Fruit fly (Drosophila melanogaster) whole organism, wandering third instar larva: ENCODE measurements around the gene CG42579.

ENCODE experiments used
- CG9705 ChIP-seq: fragments of 200-800 bp; sonication (Bioruptor generic); optimal IDR thresholded peaks from 2 replicates; lab custom pipeline; 2018; ENCODE audit warnings: missing biosample characterization, mild to moderate bottlenecking, missing genetic modification characterization
- CrebA ChIP-seq: fragments of 200-800 bp; sonication (Bioruptor generic); optimal IDR thresholded peaks from 2 replicates; lab custom pipeline; 2016; ENCODE audit warnings: missing biosample characterization, mild to moderate bottlenecking, missing genetic modification characterization, borderline replicate concordance
- Dfd ChIP-seq: fragments of >200 bp; optimal IDR thresholded peaks from 2 replicates; lab custom pipeline; 2017; ENCODE audit warnings: missing biosample characterization, missing genetic modification characterization
- Dif ChIP-seq: fragments of 200-275, 200-300 bp; sonication (Bioruptor generic); optimal IDR thresholded peaks from 2 replicates; lab custom pipeline; 2018; ENCODE audit warnings: missing biosample characterization, missing genetic modification characterization; ENCODE audit not compliant: partially characterized antibody
- HLH106 ChIP-seq: fragments of 200-800 bp; optimal IDR thresholded peaks from 3 replicates; lab custom pipeline; 2019; ENCODE audit warnings: missing biosample characterization, mild to moderate bottlenecking, missing genetic modification characterization, moderate library complexity
- Hnf4 ChIP-seq: fragments of 200-800 bp; sonication (Bioruptor generic); optimal IDR thresholded peaks from 2 replicates; lab custom pipeline; 2016; ENCODE audit warnings: missing biosample characterization, mild to moderate bottlenecking, missing genetic modification characterization
- Jra ChIP-seq: sonication (Bioruptor generic); optimal IDR thresholded peaks from 2 replicates; lab custom pipeline; 2016; ENCODE audit warnings: missing biosample characterization, missing genetic modification characterization
- Mio ChIP-seq: sonication (Bioruptor generic); optimal IDR thresholded peaks from 2 replicates; lab custom pipeline; 2016; ENCODE audit warnings: missing biosample characterization, missing genetic modification characterization
- Myc ChIP-seq: fragments of >200 bp; optimal IDR thresholded peaks from 2 replicates; lab custom pipeline; 2017
- N ChIP-seq: fragments of >200 bp; optimal IDR thresholded peaks from 2 replicates; lab custom pipeline; 2018; ENCODE audit warnings: missing biosample characterization, missing external identifiers, missing genetic modification characterization
- OdsH ChIP-seq: fragments of 200-800 bp; sonication (Bioruptor generic); optimal IDR thresholded peaks from 2 replicates; lab custom pipeline; 2016; ENCODE audit warnings: missing biosample characterization, mild to moderate bottlenecking, missing genetic modification characterization
- Rel ChIP-seq, 2 experiments: fragments of 200-800 bp; sonication (Bioruptor generic) in 1 of 2; optimal IDR thresholded peaks; 2 replicates in 1 of 2; 3 replicates in 1 of 2; lab custom pipeline; 2016 to 2019; ENCODE audit warnings: mild to moderate bottlenecking in 2 of 2, missing biosample characterization in 2 of 2, missing genetic modification characterization in 2 of 2, moderate library complexity in 1 of 2
- Sp1 ChIP-seq: fragments of 200-800 bp; sonication (Bioruptor generic); optimal IDR thresholded peaks from 3 replicates; lab custom pipeline; 2019; ENCODE audit warnings: missing biosample characterization, mild to moderate bottlenecking, missing genetic modification characterization, moderate library complexity
- Vsx2 ChIP-seq: fragments of 200-300, 225-300 bp; sonication (Bioruptor generic); optimal IDR thresholded peaks from 2 replicates; lab custom pipeline; 2018; ENCODE audit warnings: missing biosample characterization, missing genetic modification characterization; ENCODE audit not compliant: partially characterized antibody
- br ChIP-seq: fragments of 200-800 bp; sonication (Bioruptor generic); optimal IDR thresholded peaks from 2 replicates; lab custom pipeline; 2016; ENCODE audit warnings: missing biosample characterization, missing genetic modification characterization
- brk ChIP-seq: fragments of 200-800 bp; sonication (Bioruptor generic); optimal IDR thresholded peaks from 2 replicates; lab custom pipeline; 2016; ENCODE audit warnings: missing biosample characterization, mild to moderate bottlenecking, missing genetic modification characterization
- dl ChIP-seq, 2 experiments: fragments of 175-275, 200-275 bp in 1 of 2; fragments of 200-275 bp in 1 of 2; sonication (Bioruptor generic); optimal IDR thresholded peaks; lab custom pipeline; 2018; ENCODE audit warnings: mild to moderate bottlenecking in 2 of 2, missing biosample characterization in 2 of 2, missing genetic modification characterization in 2 of 2, moderate library complexity in 2 of 2; ENCODE audit not compliant: partially characterized antibody in 2 of 2, insufficient read depth in 1 of 2
- dmrt93B ChIP-seq: fragments of 200-800 bp; sonication (Bioruptor generic); optimal IDR thresholded peaks from 2 replicates; lab custom pipeline; 2018; ENCODE audit warnings: missing biosample characterization, mild to moderate bottlenecking, missing genetic modification characterization
- dsf ChIP-seq: sonication (Bioruptor generic); optimal IDR thresholded peaks from 2 replicates; lab custom pipeline; 2016; ENCODE audit warnings: missing biosample characterization, missing genetic modification characterization, borderline replicate concordance
- ey ChIP-seq: fragments of 200-800 bp; sonication (Bioruptor generic); optimal IDR thresholded peaks from 2 replicates; lab custom pipeline; 2016; ENCODE audit warnings: missing biosample characterization, missing genetic modification characterization
- foxo ChIP-seq, 2 experiments: fragments of 200-800 bp; sonication (Bioruptor generic); optimal IDR thresholded peaks; 2 replicates in 1 of 2; 3 replicates in 1 of 2; lab custom pipeline; 2016 to 2017; ENCODE audit warnings: missing biosample characterization in 2 of 2, missing genetic modification characterization in 2 of 2
- fru ChIP-seq: fragments of 200-800 bp; sonication (Bioruptor generic); optimal IDR thresholded peaks from 3 replicates; lab custom pipeline; 2016; ENCODE audit warnings: missing biosample characterization, mild to moderate bottlenecking, missing genetic modification characterization
- h ChIP-seq: fragments of 200-800 bp; sonication (Bioruptor generic); optimal IDR thresholded peaks from 3 replicates; lab custom pipeline; 2016; ENCODE audit warnings: missing biosample characterization, mild to moderate bottlenecking, missing genetic modification characterization
- lola ChIP-seq: fragments of >200 bp; optimal IDR thresholded peaks from 2 replicates; lab custom pipeline; 2017; ENCODE audit warnings: missing biosample characterization, missing genetic modification characterization
- pan ChIP-seq: fragments of >200 bp; optimal IDR thresholded peaks from 2 replicates; lab custom pipeline; 2017
- psq ChIP-seq: fragments of 200-800 bp; sonication (Bioruptor generic); optimal IDR thresholded peaks from 3 replicates; lab custom pipeline; 2017; ENCODE audit warnings: missing biosample characterization, mild to moderate bottlenecking, missing genetic modification characterization, moderate library complexity
- rgr ChIP-seq: fragments of 200-800 bp; sonication (Bioruptor generic); optimal IDR thresholded peaks from 3 replicates; lab custom pipeline; 2016; ENCODE audit warnings: missing biosample characterization, mild to moderate bottlenecking, missing genetic modification characterization
- sage ChIP-seq: fragments of 200-800 bp; sonication (Bioruptor generic); optimal IDR thresholded peaks from 2 replicates; lab custom pipeline; 2016; ENCODE audit warnings: missing biosample characterization, mild to moderate bottlenecking, missing genetic modification characterization
- sv ChIP-seq: fragments of 200-800 bp; sonication (Bioruptor generic); optimal IDR thresholded peaks from 3 replicates; lab custom pipeline; 2016; ENCODE audit warnings: missing biosample characterization, missing genetic modification characterization
- tai ChIP-seq: sonication (Bioruptor generic); optimal IDR thresholded peaks from 2 replicates; lab custom pipeline; 2016; ENCODE audit warnings: missing biosample characterization, missing genetic modification characterization
- usp ChIP-seq: fragments of >200 bp; optimal IDR thresholded peaks from 2 replicates; lab custom pipeline; 2017; ENCODE audit warnings: missing biosample characterization, missing genetic modification characterization
- woc ChIP-seq: sonication (Bioruptor generic); optimal IDR thresholded peaks from 2 replicates; lab custom pipeline; 2016; ENCODE audit warnings: missing biosample characterization, mild to moderate bottlenecking, missing genetic modification characterization

The CG42579 gene

DNA sequence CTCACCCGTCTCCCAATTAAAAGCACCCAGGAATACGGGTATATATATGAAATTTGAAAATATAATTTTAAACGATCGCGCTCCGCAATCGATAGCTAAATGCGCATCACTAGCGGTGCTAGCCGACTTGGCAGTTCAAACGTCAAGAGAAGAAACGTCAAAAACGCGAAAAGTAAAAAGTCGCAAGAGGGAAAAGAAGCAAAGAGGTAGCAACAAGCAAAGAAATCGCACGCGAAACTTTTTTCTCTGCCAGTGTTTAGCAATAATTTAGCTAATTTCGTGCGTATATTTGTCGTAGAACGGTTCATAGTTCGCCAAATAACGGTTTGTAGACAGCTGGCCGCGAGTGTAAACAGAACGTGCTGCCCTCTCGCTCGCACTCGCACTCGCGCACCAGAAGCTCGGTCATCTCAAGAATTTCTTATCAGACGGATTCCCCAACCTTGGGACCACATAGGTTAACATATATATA, 16.0 kb upstream of the CG42579 start, which contains the start of gene CG1812:
Gene CG1812 (plus strand): TSS at position 163 of the 472 bp plus-strand sequence.
- TF ChIP-seq lola (GFP tag; lab: Kevin White, UChicago) (no peak), rgr (GFP tag; lab: Kevin White, UChicago) (peak; percentile 66), sv (GFP tag; lab: Kevin White, UChicago) (peak; percentile 64), h (GFP tag; lab: Kevin White, UChicago) (peak; percentile 50), brk (GFP tag; lab: Kevin White, UChicago) (no peak), Jra (GFP tag; lab: Kevin White, UChicago) (peak; percentile 28), OdsH (peak; percentile 23), Rel (GFP tag; optimal IDR thresholded peaks at IDR 0.05; lab: Kevin White, UChicago) (no peak), Rel (tag; optimal IDR thresholded peaks at IDR 0.05; lab: Kevin White, UChicago) (peak; percentile 60), fru (GFP tag; lab: Kevin White, UChicago) (no peak), tai (GFP tag; lab: Kevin White, UChicago) (peak; percentile 31), HLH106 (tag; lab: Kevin White, UChicago) (peak; percentile 43), Sp1 (GFP tag; lab: Kevin White, UChicago) (peak; percentile 46), br (GFP tag; lab: Kevin White, UChicago) (peak; percentile 47), Hnf4 (GFP tag; lab: Kevin White, UChicago) (peak; percentile 52), CrebA (GFP tag; lab: Kevin White, UChicago) (no peak), psq (GFP tag; lab: Kevin White, UChicago) (peak; percentile 81), dl (GFP tag; optimal IDR thresholded peaks at IDR 0.05; lab: Kevin White, UChicago; ENCODE audit: insufficient read depth in 1 of 2, partially characterized antibody in 2 of 2) (no peak), Myc (lab: Kevin White, UChicago) (peak; percentile 90), ey (GFP tag; lab: Kevin White, UChicago) (peak; percentile 55), woc (GFP tag; lab: Kevin White, UChicago) (peak; percentile 77)
- TF ChIP-seq, all 38 proteins: peak for 15

- TF ChIP-seq brk (GFP tag; lab: Kevin White, UChicago), result no peak
- no peak for TF ChIP-seq CG9705 (GFP tag; lab: Kevin White, UChicago)
- TF ChIP-seq Dfd (GFP tag; lab: Kevin White, UChicago), result no peak
- no peak for TF ChIP-seq CrebA (GFP tag; lab: Kevin White, UChicago)
- no peak for TF ChIP-seq dsf (GFP tag; lab: Kevin White, UChicago)
- no peak for TF ChIP-seq dmrt93B (GFP tag; lab: Kevin White, UChicago)
- no peak for TF ChIP-seq psq (GFP tag; lab: Kevin White, UChicago)
- no peak for TF ChIP-seq tai (GFP tag; lab: Kevin White, UChicago)
- TF ChIP-seq dl (GFP tag; optimal IDR thresholded peaks at IDR 0.05; lab: Kevin White, UChicago; ENCODE audit: insufficient read depth in 1 of 2, partially characterized antibody in 2 of 2), result no peak
- no peak for TF ChIP-seq Rel (GFP tag; optimal IDR thresholded peaks at IDR 0.05; lab: Kevin White, UChicago)
- TF ChIP-seq Rel (tag; optimal IDR thresholded peaks at IDR 0.05; lab: Kevin White, UChicago), result no peak
- TF ChIP-seq HLH106 (tag; lab: Kevin White, UChicago), result no peak
- no peak for TF ChIP-seq usp (GFP tag; lab: Kevin White, UChicago)
- TF ChIP-seq, all 38 proteins: peak for 0
These were observed 9.2 kb upstream of the CG42579 start for dm6 chrX:20518210-20518609.

DNA sequence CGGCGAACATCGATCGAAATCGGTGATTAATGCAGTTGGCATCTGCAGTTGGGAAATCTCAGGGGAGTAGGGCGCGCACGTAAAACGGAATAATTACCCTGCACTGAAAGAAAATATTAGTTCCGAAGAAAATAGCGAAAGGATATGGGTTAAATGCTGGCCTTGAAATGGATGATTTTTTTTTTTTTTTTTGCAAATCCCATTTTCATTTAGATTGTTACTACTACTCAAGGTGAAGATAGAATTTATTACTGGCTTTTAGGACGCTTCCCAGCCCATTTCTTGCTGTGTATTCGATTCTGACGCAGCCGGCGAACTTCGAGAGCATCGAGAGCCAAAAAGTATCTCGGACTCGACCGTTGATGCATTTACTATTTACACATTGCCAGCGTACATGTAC, 8.4 kb upstream of the CG42579 start:
- no peak for TF ChIP-seq pan (lab: Kevin White, UChicago)
- TF ChIP-seq Dfd (GFP tag; lab: Kevin White, UChicago), result no peak
- peak in 1 of 2 experiments; percentile 72 for TF ChIP-seq foxo (GFP tag; optimal IDR thresholded peaks at IDR 0.05; lab: Kevin White, UChicago)
- TF ChIP-seq lola (GFP tag; lab: Kevin White, UChicago), result no peak
- no peak for TF ChIP-seq Mio
- TF ChIP-seq N (GFP tag; lab: Kevin White, UChicago), result no peak
- no peak for TF ChIP-seq Vsx2 (GFP tag; lab: Kevin White, UChicago)
- peak; percentile 68 for TF ChIP-seq OdsH
- TF ChIP-seq sage (GFP tag; lab: Kevin White, UChicago), result no peak
- peak; percentile 18 for TF ChIP-seq dmrt93B (GFP tag; lab: Kevin White, UChicago)
- peak; percentile 76 for TF ChIP-seq ey (GFP tag; lab: Kevin White, UChicago)
- peak; percentile 60 for TF ChIP-seq h (GFP tag; lab: Kevin White, UChicago)
- TF ChIP-seq Dif (GFP tag; lab: Kevin White, UChicago), result no peak
- TF ChIP-seq Hnf4 (GFP tag; lab: Kevin White, UChicago), result peak; percentile 56
- peak; percentile 73 for TF ChIP-seq fru (GFP tag; lab: Kevin White, UChicago)
- peak; percentile 42 for TF ChIP-seq Sp1 (GFP tag; lab: Kevin White, UChicago)
- TF ChIP-seq tai (GFP tag; lab: Kevin White, UChicago), result peak; percentile 53
- TF ChIP-seq br (GFP tag; lab: Kevin White, UChicago), result peak; percentile 68
- peak; percentile 20 for TF ChIP-seq HLH106 (tag; lab: Kevin White, UChicago)
- TF ChIP-seq brk (GFP tag; lab: Kevin White, UChicago), result no peak
- TF ChIP-seq psq (GFP tag; lab: Kevin White, UChicago), result peak; percentile 43
- TF ChIP-seq rgr (GFP tag; lab: Kevin White, UChicago), result peak; percentile 76
- TF ChIP-seq, all 38 proteins: peak for 13
